Fruit fly (Drosophila melanogaster) whole organism, embryonic: ENCODE data around the gene mRpL19.

Experiments
- CG1024 ChIP-seq: fragments of 200-800 bp; sonication (Bioruptor generic); IDR thresholded peaks from 2 replicates; pipeline ENCODE4 v1.3.6; 2022; ENCODE audit warnings: missing biosample characterization, missing genetic modification characterization
- CG10274 ChIP-seq: fragments of 200-800 bp; sonication (Bioruptor generic); optimal IDR thresholded peaks from 3 replicates; lab custom pipeline; 2017; ENCODE audit warnings: missing biosample characterization, mild to moderate bottlenecking, missing genetic modification characterization
- CG11504 ChIP-seq: fragments of 200-800 bp; sonication (Bioruptor generic); optimal IDR thresholded peaks from 3 replicates; lab custom pipeline; 2019; ENCODE audit warnings: missing biosample characterization, mild to moderate bottlenecking, missing genetic modification characterization, moderate library complexity
- CG12104 ChIP-seq: fragments of 200-800 bp; sonication (Bioruptor generic); optimal IDR thresholded peaks from 3 replicates; lab custom pipeline; 2016; ENCODE audit warnings: missing biosample characterization, missing genetic modification characterization
- CG13123 ChIP-seq: fragments of 200-800 bp; sonication (Bioruptor generic); optimal IDR thresholded peaks from 2 replicates; lab custom pipeline; 2016; ENCODE audit warnings: missing biosample characterization, missing genetic modification characterization
- CG14667 ChIP-seq: fragments of 200-800 bp; sonication (Bioruptor generic); IDR thresholded peaks from 2 replicates; pipeline ENCODE4 v1.3.6; 2022; ENCODE audit warnings: missing biosample characterization, missing genetic modification characterization
- CG15696 ChIP-seq: fragments of 200-800 bp; sonication (Bioruptor generic); optimal IDR thresholded peaks from 2 replicates; lab custom pipeline; 2019; ENCODE audit warnings: missing biosample characterization, mild to moderate bottlenecking, missing genetic modification characterization, moderate library complexity
- CG17802 ChIP-seq: fragments of 200-800 bp; sonication (Bioruptor generic); optimal IDR thresholded peaks from 2 replicates; lab custom pipeline; 2018; ENCODE audit warnings: missing biosample characterization, mild to moderate bottlenecking, missing genetic modification characterization, moderate library complexity
- CG1792 ChIP-seq: fragments of 200-800 bp; sonication (Bioruptor generic); optimal IDR thresholded peaks from 2 replicates; lab custom pipeline; 2016; ENCODE audit warnings: missing biosample characterization, missing genetic modification characterization
- CG2120 ChIP-seq: fragments of 200-800 bp; sonication (Bioruptor generic); optimal IDR thresholded peaks from 3 replicates; lab custom pipeline; 2016; ENCODE audit warnings: missing biosample characterization, missing genetic modification characterization
- CG2889 ChIP-seq: fragments of 200-800 bp; sonication (Bioruptor generic); IDR thresholded peaks from 3 replicates; pipeline ENCODE4 v1.3.6; 2022; ENCODE audit warnings: missing biosample characterization, missing genetic modification characterization
- CG3163 ChIP-seq: fragments of 200-800 bp; sonication (Bioruptor generic); optimal IDR thresholded peaks from 3 replicates; lab custom pipeline; 2016; ENCODE audit warnings: missing biosample characterization, missing genetic modification characterization
- CG3726 ChIP-seq: fragments of 200-800 bp; sonication (Bioruptor generic); IDR thresholded peaks from 3 replicates; pipeline ENCODE4, ENCODE4 v1.3.6; 2022; ENCODE audit warnings: missing biosample characterization, missing genetic modification characterization
- CG4360 ChIP-seq: fragments of 200-800 bp; sonication (Bioruptor generic); IDR thresholded peaks from 2 replicates; pipeline ENCODE4 v1.3.6; 2022; ENCODE audit warnings: missing biosample characterization, missing genetic modification characterization
- CG4820 ChIP-seq: fragments of 200-800 bp; sonication (Bioruptor generic); optimal IDR thresholded peaks from 3 replicates; lab custom pipeline; 2016; ENCODE audit warnings: missing biosample characterization, missing genetic modification characterization
- CG6254 ChIP-seq: fragments of 200-800 bp; sonication (Bioruptor generic); optimal IDR thresholded peaks from 3 replicates; lab custom pipeline; 2017; ENCODE audit warnings: mild to moderate bottlenecking, missing biosample characterization, missing genetic modification reagents, missing genetic modification characterization
- CG7786 ChIP-seq: fragments of 200-800 bp; sonication (Bioruptor generic); optimal IDR thresholded peaks from 2 replicates; lab custom pipeline; 2016; ENCODE audit warnings: missing biosample characterization, missing genetic modification characterization
- CG8924 ChIP-seq: fragments of 200-800 bp; optimal IDR thresholded peaks from 3 replicates; lab custom pipeline; 2019; ENCODE audit warnings: missing biosample characterization, mild to moderate bottlenecking, missing genetic modification characterization, moderate library complexity
- CG9215 ChIP-seq: fragments of 200-800 bp; sonication (Bioruptor generic); IDR thresholded peaks from 2 replicates; pipeline ENCODE4 v1.3.6; 2022; ENCODE audit warnings: missing biosample characterization, missing genetic modification characterization
- CG9437 ChIP-seq: fragments of 200-800 bp; sonication (Bioruptor generic); optimal IDR thresholded peaks from 2 replicates; lab custom pipeline; 2018; ENCODE audit warnings: missing biosample characterization, mild to moderate bottlenecking, missing genetic modification characterization
- CG9609 ChIP-seq: fragments of 200-800 bp; sonication (Bioruptor generic); optimal IDR thresholded peaks from 3 replicates; lab custom pipeline; 2016; ENCODE audit warnings: missing biosample characterization, missing genetic modification characterization
- Ets65A ChIP-seq: fragments of 200-800 bp; sonication (Bioruptor generic); peaks from one replicate; lab custom pipeline; 2016; ENCODE audit warnings: missing biosample characterization, missing genetic modification characterization
- H2.0 ChIP-seq: fragments of 200-800 bp; sonication (Bioruptor generic); IDR thresholded peaks from 2 replicates; pipeline ENCODE4 v1.3.6; 2022; ENCODE audit warnings: missing biosample characterization, missing genetic modification characterization
- HLH54F ChIP-seq: fragments of 200-800 bp; sonication (Bioruptor generic); optimal IDR thresholded peaks from 3 replicates; lab custom pipeline; 2016; ENCODE audit warnings: missing biosample characterization, missing genetic modification characterization
- Hr3 ChIP-seq: fragments of 200-800 bp; sonication (Bioruptor generic); optimal IDR thresholded peaks from 3 replicates; lab custom pipeline; 2016; ENCODE audit warnings: missing biosample characterization, missing genetic modification characterization
- Hr39 ChIP-seq: fragments of >200 bp; optimal IDR thresholded peaks from 2 replicates; lab custom pipeline; 2017
- Lpt ChIP-seq: fragments of >200 bp; optimal IDR thresholded peaks from 2 replicates; lab custom pipeline; 2018; ENCODE audit warnings: missing biosample characterization, missing genetic modification characterization
- Med ChIP-seq: fragments of 200-800 bp; sonication (Bioruptor generic); peaks from one replicate; lab custom pipeline; 2016; ENCODE audit warnings: missing biosample characterization, missing genetic modification characterization, mild to moderate bottlenecking, inconsistent platforms, moderate library complexity
- Nf-YC ChIP-seq: fragments of 200-800 bp; optimal IDR thresholded peaks from 3 replicates; lab custom pipeline; 2019; ENCODE audit warnings: missing biosample characterization, mild to moderate bottlenecking, missing genetic modification characterization, moderate library complexity
- Oli ChIP-seq: fragments of 200-800 bp; sonication (Bioruptor generic); optimal IDR thresholded peaks from 2 replicates; lab custom pipeline; 2018; ENCODE audit warnings: missing biosample characterization, mild to moderate bottlenecking, missing genetic modification characterization, moderate library complexity
- Rx ChIP-seq: fragments of 200-800 bp; sonication (Bioruptor generic); IDR thresholded peaks from 2 replicates; pipeline ENCODE4 v1.3.6; 2022; ENCODE audit warnings: missing biosample characterization, missing genetic modification characterization
- Six4 ChIP-seq: fragments of 200-800 bp; sonication (Bioruptor generic); optimal IDR thresholded peaks from 2 replicates; lab custom pipeline; 2016; ENCODE audit warnings: missing biosample characterization, missing genetic modification characterization
- Sox102F ChIP-seq: fragments of 200-800 bp; sonication (Bioruptor generic); optimal IDR thresholded peaks from 2 replicates; lab custom pipeline; 2018; ENCODE audit warnings: missing biosample characterization, mild to moderate bottlenecking, missing genetic modification characterization, moderate library complexity
- Sry-δ ChIP-seq: fragments of 200-800 bp; sonication (Bioruptor generic); optimal IDR thresholded peaks from 2 replicates; lab custom pipeline; 2016; ENCODE audit warnings: missing biosample characterization, missing genetic modification characterization
- ase ChIP-seq: fragments of 200-800 bp; sonication (Bioruptor generic); IDR thresholded peaks from 3 replicates; pipeline ENCODE4 v1.3.6; 2022; ENCODE audit warnings: missing biosample characterization, missing genetic modification characterization
- cas ChIP-seq: fragments of 200-800 bp; sonication (Bioruptor generic); IDR thresholded peaks from 2 replicates; pipeline ENCODE4 v1.3.6; 2022; ENCODE audit warnings: missing biosample characterization, missing genetic modification characterization
- ci ChIP-seq: fragments of 200-800 bp; sonication (Bioruptor generic); IDR thresholded peaks from 3 replicates; pipeline ENCODE4 v1.3.6; 2022; ENCODE audit warnings: missing biosample characterization, missing genetic modification characterization
- fd64A ChIP-seq: fragments of 200-800 bp; sonication (Bioruptor generic); optimal IDR thresholded peaks from 3 replicates; lab custom pipeline; 2018; ENCODE audit warnings: missing biosample characterization, mild to moderate bottlenecking, missing genetic modification characterization
- ftz-f1 ChIP-seq: fragments of 200-800 bp; sonication (Bioruptor generic); optimal IDR thresholded peaks from 2 replicates; lab custom pipeline; 2016; ENCODE audit warnings: missing biosample characterization, missing genetic modification characterization
- hbn ChIP-seq: fragments of 200-800 bp; sonication (Bioruptor generic); IDR thresholded peaks from 2 replicates; pipeline ENCODE4 v1.3.6; 2022; ENCODE audit warnings: missing biosample characterization, missing genetic modification characterization; ENCODE audit not compliant: partially characterized antibody
- inv ChIP-seq: fragments of 200-800 bp; sonication (Bioruptor generic); IDR thresholded peaks from 2 replicates; pipeline ENCODE4 v1.3.6; 2022; ENCODE audit warnings: missing biosample characterization, missing genetic modification characterization; ENCODE audit not compliant: partially characterized antibody
- lola ChIP-seq, 3 experiments: fragments of >200 bp in 2 of 3; fragments of 200-800 bp in 1 of 3; sonication (Bioruptor generic) in 1 of 3; optimal IDR thresholded peaks; 2 replicates each; lab custom pipeline; 2017 to 2019; ENCODE audit warnings: missing biosample characterization in 3 of 3, missing genetic modification characterization in 3 of 3, mild to moderate bottlenecking in 1 of 3, moderate library complexity in 1 of 3
- onecut ChIP-seq: fragments of 200-800 bp; sonication (Bioruptor generic); IDR thresholded peaks from 2 replicates; pipeline ENCODE4 v1.3.6; 2022; ENCODE audit warnings: missing biosample characterization, missing genetic modification characterization
- org-1 ChIP-seq: fragments of 200-800 bp; sonication (Bioruptor generic); optimal IDR thresholded peaks from 2 replicates; lab custom pipeline; 2017; ENCODE audit warnings: missing biosample characterization, missing genetic modification characterization
- pita ChIP-seq: fragments of 200-800 bp; sonication (Bioruptor generic); optimal IDR thresholded peaks from 2 replicates; lab custom pipeline; 2017; ENCODE audit warnings: missing biosample characterization, mild to moderate bottlenecking, missing genetic modification characterization
- sens-2 ChIP-seq: fragments of 200-800 bp; sonication (Bioruptor generic); IDR thresholded peaks from 2 replicates; pipeline ENCODE4 v1.3.6; 2022; ENCODE audit warnings: missing biosample characterization, missing genetic modification characterization
- sima ChIP-seq: fragments of 200-800 bp; sonication (Bioruptor generic); optimal IDR thresholded peaks from 2 replicates; lab custom pipeline; 2016; ENCODE audit warnings: missing biosample characterization, missing genetic modification characterization
- slbo ChIP-seq: fragments of 200-800 bp; sonication (Bioruptor generic); IDR thresholded peaks from 2 replicates; pipeline ENCODE4 v1.3.6; 2022; ENCODE audit warnings: missing biosample characterization, missing genetic modification characterization
- toy ChIP-seq: fragments of 200-800 bp; sonication (Bioruptor generic); IDR thresholded peaks from 2 replicates; pipeline ENCODE4 v1.3.6; 2022; ENCODE audit warnings: missing biosample characterization, missing genetic modification characterization
- unc-4 ChIP-seq: fragments of 200-800 bp; sonication (Bioruptor generic); IDR thresholded peaks from 2 replicates; pipeline ENCODE4 v1.3.6; 2022; ENCODE audit warnings: missing biosample characterization, missing genetic modification characterization; ENCODE audit not compliant: partially characterized antibody

mRpL19 gene

DNA sequence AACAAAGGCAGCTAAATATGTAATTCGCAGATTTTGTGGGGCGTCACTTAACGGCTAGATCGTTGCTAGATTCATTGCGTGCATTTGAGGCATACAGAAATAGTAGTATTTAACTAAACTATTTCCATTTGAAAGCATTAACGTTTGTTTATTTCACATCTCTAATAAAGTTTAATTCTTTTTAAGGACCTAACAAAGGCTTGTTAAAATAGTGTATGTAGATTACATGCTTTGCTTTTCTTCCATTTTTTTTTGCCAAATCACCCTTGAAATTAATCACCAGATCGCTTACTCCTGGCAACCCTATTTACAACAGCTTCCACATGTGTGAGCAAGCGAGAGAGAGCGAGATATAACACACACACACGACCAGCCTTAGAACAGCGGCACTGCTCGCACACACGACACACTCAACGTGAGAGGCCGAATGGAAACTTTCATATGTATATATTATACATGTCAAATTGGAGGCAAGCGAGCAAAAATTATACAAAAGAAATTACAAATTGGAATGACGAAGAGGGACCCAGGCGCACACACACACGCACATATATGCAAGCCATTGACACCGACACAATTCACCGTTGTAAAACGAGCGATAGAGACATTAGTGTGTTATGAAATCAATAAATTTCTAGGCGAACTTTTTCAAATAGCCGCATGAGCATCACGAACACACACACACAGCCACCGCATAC is 14.6 kb upstream of the mRpL19 start (continued):
- TF ChIP-seq Sry-δ (GFP tag; lab: Kevin White, UChicago), result peak; percentile 11
- TF ChIP-seq org-1 (GFP tag; lab: Kevin White, UChicago), result peak; percentile 52
- TF ChIP-seq ase (GFP tag; lab: Robert Waterston, UW), result no peak
- TF ChIP-seq CG3163, result no peak
- no peak for TF ChIP-seq hbn (GFP tag; lab: Robert Waterston, UW)
- TF ChIP-seq CG4820 (GFP tag; lab: Kevin White, UChicago), result no peak
- TF ChIP-seq unc-4 (GFP tag; lab: Robert Waterston, UW), result no peak
- peak; percentile 17 for TF ChIP-seq CG10274 (GFP tag; lab: Kevin White, UChicago)
- no peak for TF ChIP-seq CG3726 (GFP tag; lab: Robert Waterston, UW)
- peak; percentile 37 for TF ChIP-seq Hr3 (GFP tag; lab: Kevin White, UChicago)
- peak; percentile 65 for TF ChIP-seq Nf-YC
- TF ChIP-seq inv, result peak; percentile 10; the same call in 1 of the 2 replicates
- peak in 1 of 3 experiments; percentile 50 for TF ChIP-seq lola (GFP tag; optimal IDR thresholded peaks at IDR 0.05; lab: Kevin White, UChicago)
- no peak for TF ChIP-seq Lpt
- peak; percentile 61 for TF ChIP-seq Sox102F
- TF ChIP-seq sens-2 (GFP tag; lab: Robert Waterston, UW), result 0 out of 2 replicates have a peak, but pooled peaks have one; percentile 16
- peak; percentile 66 for TF ChIP-seq CG12104 (GFP tag; lab: Kevin White, UChicago)
- TF ChIP-seq CG4360 (GFP tag; lab: Robert Waterston, UW), result 0 out of 2 replicates have a peak, but pooled peaks have one; percentile 12
- peak; percentile 20; the same call in 1 of the 2 replicates for TF ChIP-seq Rx
- no peak for TF ChIP-seq sima (GFP tag; lab: Kevin White, UChicago)
- TF ChIP-seq Ets65A, result no peak
- peak; percentile 54 for TF ChIP-seq CG11504 (tag; lab: Kevin White, UChicago)
- TF ChIP-seq Hr39 (lab: Kevin White, UChicago), result no peak
- TF ChIP-seq Six4 (GFP tag; lab: Kevin White, UChicago), result peak; percentile 32
- TF ChIP-seq CG1024 (GFP tag; lab: Robert Waterston, UW), result no peak
- TF ChIP-seq CG15696 (tag; lab: Kevin White, UChicago), result peak; percentile 33
- TF ChIP-seq Med (GFP tag; lab: Kevin White, UChicago), result peak; percentile 75
- no peak for TF ChIP-seq H2.0
- TF ChIP-seq CG1792 (GFP tag; lab: Kevin White, UChicago), result no peak
- TF ChIP-seq CG2889 (GFP tag; lab: Robert Waterston, UW), result no peak
- peak; percentile 46 for TF ChIP-seq CG6254 (GFP tag; lab: Kevin White, UChicago)
- TF ChIP-seq CG13123 (GFP tag; lab: Kevin White, UChicago), result no peak
- TF ChIP-seq slbo (GFP tag; lab: Robert Waterston, UW), result peak; percentile 64
- peak; percentile 27; the same call in 1 of the 2 replicates for TF ChIP-seq CG14667
- TF ChIP-seq toy (GFP tag; lab: Robert Waterston, UW), result 0 out of 2 replicates have a peak, but pooled peaks have one; percentile 22
- peak; percentile 48 for TF ChIP-seq CG9609 (GFP tag; lab: Kevin White, UChicago)
- TF ChIP-seq HLH54F, result peak; percentile 53
- peak; percentile 3 for TF ChIP-seq CG9437 (GFP tag; lab: Kevin White, UChicago)
- TF ChIP-seq CG7786 (GFP tag; lab: Kevin White, UChicago), result peak; percentile 34
- TF ChIP-seq fd64A (GFP tag; lab: Kevin White, UChicago), result peak; percentile 29
- TF ChIP-seq CG9215 (GFP tag; lab: Robert Waterston, UW), result peak; percentile 33; the same call in 1 of the 2 replicates
- peak; percentile 79 for TF ChIP-seq ci (GFP tag; lab: Robert Waterston, UW)
- no peak for TF ChIP-seq CG17802 (tag; lab: Kevin White, UChicago)
- 0 out of 2 replicates have a peak, but pooled peaks have one; percentile 56 for TF ChIP-seq cas (GFP tag; lab: Robert Waterston, UW)
- TF ChIP-seq onecut (GFP tag; lab: Robert Waterston, UW), result peak; percentile 51
- peak; percentile 50 for TF ChIP-seq Oli (tag; lab: Kevin White, UChicago)
- peak; percentile 55 for TF ChIP-seq CG8924 (tag; lab: Kevin White, UChicago)
- TF ChIP-seq CG2120 (GFP tag; lab: Kevin White, UChicago), result peak; percentile 74
- TF ChIP-seq pita (GFP tag; lab: Kevin White, UChicago), result no peak
- peak; percentile 89 for TF ChIP-seq ftz-f1
